Worm (Caenorhabditis elegans): ENCODE measurements around the gene Y38E10A.28.

DNA sequence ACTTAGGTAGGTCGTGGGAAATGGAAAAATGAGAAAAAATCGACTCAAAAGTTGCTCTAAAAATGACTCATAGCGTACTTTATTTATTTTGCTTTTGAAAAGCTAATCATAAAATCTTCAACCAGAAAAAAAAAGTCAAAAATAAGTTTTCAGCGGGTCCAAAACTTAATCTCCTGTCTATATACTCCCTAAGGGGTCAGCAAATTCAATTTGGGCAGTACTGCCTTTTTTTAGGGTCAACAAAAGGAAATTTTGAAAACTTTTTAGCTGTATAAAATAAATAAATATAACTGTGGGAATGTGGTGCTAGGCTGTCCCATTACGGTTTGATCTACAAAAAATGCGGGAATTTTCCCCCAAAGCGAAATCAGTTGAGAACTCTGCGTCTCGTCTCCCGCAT, 39.9 kb downstream of the Y38E10A.28 start:
- TF ChIP-seq ama-1 (optimal IDR thresholded peaks at IDR 0.05): no peak
- no peak for TF ChIP-seq scrt-1 (GFP tag; IDR thresholded peaks at IDR 0.05)
- no peak for TF ChIP-seq B0310.2 (tag; optimal IDR thresholded peaks at IDR 0.05)
- TF ChIP-seq hnd-1 (tag; optimal IDR thresholded peaks at IDR 0.05): no peak
- TF ChIP-seq pes-1 (GFP tag; IDR thresholded peaks at IDR 0.05): no peak
- TF ChIP-seq ets-7 (tag; optimal IDR thresholded peaks at IDR 0.05): no peak
- TF ChIP-seq ceh-36 (tag; optimal IDR thresholded peaks at IDR 0.05): no peak
- TF ChIP-seq flt-1 (GFP tag; IDR thresholded peaks at IDR 0.05): no peak
- TF ChIP-seq tbx-11 (GFP tag; IDR thresholded peaks at IDR 0.05): no peak
- no peak for TF ChIP-seq sea-1 (GFP tag; conservative IDR thresholded peaks at IDR 0.05)

All from whole organism, early embryonic.